Fruit fly (Drosophila melanogaster) whole organism, pupa: Measurements from ENCODE around the gene SdhD.

Experiments used
- CG15710 ChIP-seq: fragments of 200-800 bp; sonication (Bioruptor generic); optimal IDR thresholded peaks from 2 replicates; lab custom pipeline; 2018; ENCODE audit warnings: missing biosample characterization, mild to moderate bottlenecking, missing genetic modification characterization, moderate library complexity
- CG17806 ChIP-seq: fragments of 200-800 bp; sonication (Bioruptor generic); optimal IDR thresholded peaks from 2 replicates; lab custom pipeline; 2018; ENCODE audit warnings: missing biosample characterization, mild to moderate bottlenecking, missing genetic modification characterization, moderate library complexity
- CG34367 ChIP-seq: fragments of 200-800 bp; sonication (Bioruptor generic); optimal IDR thresholded peaks from 2 replicates; lab custom pipeline; 2018; ENCODE audit warnings: missing biosample characterization, mild to moderate bottlenecking, missing genetic modification characterization
- CG8159 ChIP-seq: fragments of 200-800 bp; sonication (Bioruptor generic); optimal IDR thresholded peaks from 3 replicates; lab custom pipeline; 2018; ENCODE audit warnings: missing biosample characterization, mild to moderate bottlenecking, missing genetic modification characterization, moderate library complexity
- CG9948 ChIP-seq: fragments of 200-800 bp; sonication (Bioruptor generic); optimal IDR thresholded peaks from 2 replicates; lab custom pipeline; 2018; ENCODE audit warnings: missing biosample characterization, mild to moderate bottlenecking, missing genetic modification characterization, moderate library complexity
- D1 ChIP-seq: fragments of 200-800 bp; sonication (Bioruptor generic); optimal IDR thresholded peaks from 2 replicates; lab custom pipeline; 2018; ENCODE audit warnings: missing biosample characterization, mild to moderate bottlenecking, missing genetic modification characterization, moderate library complexity
- Pif1A ChIP-seq: fragments of 200-800 bp; sonication (Bioruptor generic); optimal IDR thresholded peaks from 3 replicates; lab custom pipeline; 2016; ENCODE audit warnings: missing biosample characterization, missing genetic modification characterization
- Snoo ChIP-seq: fragments of 200-800 bp; sonication (Bioruptor generic); optimal IDR thresholded peaks from 3 replicates; lab custom pipeline; 2017; ENCODE audit warnings: missing biosample characterization, mild to moderate bottlenecking, missing genetic modification characterization, inconsistent platforms
- fd96Ca ChIP-seq: fragments of 200-800 bp; sonication (Bioruptor generic); IDR thresholded peaks from 3 replicates; pipeline ENCODE4 v1.3.6; 2022; ENCODE audit warnings: missing biosample characterization, missing genetic modification characterization

DNA sequence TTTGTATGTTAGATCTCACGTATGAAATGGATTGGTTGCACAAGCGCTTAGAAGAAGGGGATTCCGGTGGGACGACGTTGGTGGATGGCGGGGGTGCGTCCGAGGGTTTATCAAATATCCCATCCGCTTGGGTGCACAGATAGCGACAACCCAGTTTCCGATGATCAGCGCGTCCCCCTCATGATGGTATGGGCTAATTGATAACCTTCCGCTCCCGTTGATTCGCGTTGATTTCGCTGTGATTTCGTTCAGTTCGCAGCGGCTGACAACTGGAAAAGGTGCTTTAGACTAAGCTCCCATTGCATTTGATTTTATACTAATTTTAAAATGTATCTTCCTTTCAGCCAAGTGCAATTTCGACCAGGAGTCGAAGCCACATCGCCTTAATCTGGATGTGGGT, 29.2 kb upstream of the SdhD start:
- TF ChIP-seq CG8159 (tag; lab: Kevin White, UChicago) (no peak), D1 (tag; lab: Kevin White, UChicago) (no peak), CG17806 (tag; lab: Kevin White, UChicago) (no peak), fd96Ca (GFP tag; lab: Robert Waterston, UW) (no peak), CG9948 (no peak), CG34367 (tag; lab: Kevin White, UChicago) (no peak), Pif1A (GFP tag; lab: Kevin White, UChicago) (no peak), Snoo (tag; lab: Kevin White, UChicago) (no peak), CG15710 (tag; lab: Kevin White, UChicago) (no peak)
